Fruit fly (Drosophila melanogaster) whole organism, pupa: ENCODE data around the gene CG6614.

Source experiments
- CG10348 ChIP-seq: fragments of 200-800 bp; sonication (Bioruptor generic); IDR thresholded peaks from 2 replicates; pipeline ENCODE4 v1.3.6; 2022; ENCODE audit warnings: missing biosample characterization, missing genetic modification characterization
- CG13204 ChIP-seq: fragments of 200-800 bp; sonication (Bioruptor generic); optimal IDR thresholded peaks from 2 replicates; lab custom pipeline; 2018; ENCODE audit warnings: missing biosample characterization, mild to moderate bottlenecking, missing genetic modification characterization, moderate library complexity
- CG14655 ChIP-seq: fragments of 200-800 bp; sonication (Bioruptor generic); optimal IDR thresholded peaks from 3 replicates; lab custom pipeline; 2017; ENCODE audit warnings: mild to moderate bottlenecking, missing biosample characterization, missing genetic modification reagents, missing genetic modification characterization
- CG15710 ChIP-seq: fragments of 200-800 bp; sonication (Bioruptor generic); optimal IDR thresholded peaks from 2 replicates; lab custom pipeline; 2018; ENCODE audit warnings: missing biosample characterization, mild to moderate bottlenecking, missing genetic modification characterization, moderate library complexity
- CG17806 ChIP-seq: fragments of 200-800 bp; sonication (Bioruptor generic); optimal IDR thresholded peaks from 2 replicates; lab custom pipeline; 2018; ENCODE audit warnings: missing biosample characterization, mild to moderate bottlenecking, missing genetic modification characterization, moderate library complexity
- CG32121 ChIP-seq: fragments of 200-800 bp; sonication (Bioruptor generic); IDR thresholded peaks from 2 replicates; pipeline ENCODE4 v1.3.6; 2022; ENCODE audit warnings: missing biosample characterization, missing genetic modification characterization
- CG8301 ChIP-seq: fragments of 200-800 bp; sonication (Bioruptor generic); optimal IDR thresholded peaks from 2 replicates; lab custom pipeline; 2018; ENCODE audit warnings: missing biosample characterization, mild to moderate bottlenecking, missing genetic modification characterization
- CG9948 ChIP-seq: fragments of 200-800 bp; sonication (Bioruptor generic); optimal IDR thresholded peaks from 2 replicates; lab custom pipeline; 2018; ENCODE audit warnings: missing biosample characterization, mild to moderate bottlenecking, missing genetic modification characterization, moderate library complexity
- D1 ChIP-seq: fragments of 200-800 bp; sonication (Bioruptor generic); optimal IDR thresholded peaks from 2 replicates; lab custom pipeline; 2018; ENCODE audit warnings: missing biosample characterization, mild to moderate bottlenecking, missing genetic modification characterization, moderate library complexity
- Ets98B ChIP-seq: fragments of 200-800 bp; sonication (Bioruptor generic); IDR thresholded peaks from 2 replicates; pipeline ENCODE4 v1.3.6; 2022; ENCODE audit warnings: missing biosample characterization, missing genetic modification characterization
- Pif1B ChIP-seq: fragments of 200-800 bp; sonication (Bioruptor generic); optimal IDR thresholded peaks from 3 replicates; lab custom pipeline; 2016; ENCODE audit warnings: missing biosample characterization, missing genetic modification characterization
- Snoo ChIP-seq: fragments of 200-800 bp; sonication (Bioruptor generic); optimal IDR thresholded peaks from 3 replicates; lab custom pipeline; 2017; ENCODE audit warnings: missing biosample characterization, mild to moderate bottlenecking, missing genetic modification characterization, inconsistent platforms
- fd96Ca ChIP-seq: fragments of 200-800 bp; sonication (Bioruptor generic); IDR thresholded peaks from 3 replicates; pipeline ENCODE4 v1.3.6; 2022; ENCODE audit warnings: missing biosample characterization, missing genetic modification characterization
- gl ChIP-seq: fragments of 200-800 bp; sonication (Bioruptor generic); optimal IDR thresholded peaks from 2 replicates; lab custom pipeline; 2018; ENCODE audit warnings: missing biosample characterization, mild to moderate bottlenecking, missing genetic modification characterization
- rn ChIP-seq: fragments of 200-800 bp; sonication (Bioruptor generic); IDR thresholded peaks from 2 replicates; pipeline ENCODE4 v1.3.6; 2022; ENCODE audit warnings: missing biosample characterization, missing genetic modification characterization

Gene CG6614

dm6 chr2L:11624190-11624589 lies 24.4 kb downstream of the CG6614 start:
- no peak for TF ChIP-seq CG9948

- TF ChIP-seq fd96Ca = no peak
- TF ChIP-seq CG10348 = no peak
- no peak for TF ChIP-seq rn (GFP tag; lab: Robert Waterston, UW)
- TF ChIP-seq CG13204 (GFP tag; lab: Kevin White, UChicago) = no peak
- TF ChIP-seq CG17806 = no peak
- TF ChIP-seq Snoo (tag; lab: Kevin White, UChicago) = no peak
- TF ChIP-seq Ets98B (GFP tag; lab: Robert Waterston, UW) = no peak
- TF ChIP-seq CG32121 (GFP tag; lab: Robert Waterston, UW) = no peak
- no peak for TF ChIP-seq gl (tag; lab: Kevin White, UChicago)
- no peak for TF ChIP-seq CG15710 (tag; lab: Kevin White, UChicago)
- TF ChIP-seq CG8301 (tag; lab: Kevin White, UChicago) = no peak
- TF ChIP-seq CG14655 (GFP tag; lab: Kevin White, UChicago) = no peak
- TF ChIP-seq D1 (tag; lab: Kevin White, UChicago) = no peak
- no peak for TF ChIP-seq Pif1B
- TF ChIP-seq CG9948 = no peak
- TF ChIP-seq, all 21 proteins: peak for 0
Observed at dm6 chr2L:11611672-11612071, 37.0 kb downstream of the CG6614 start, which contains the start of gene spag4. TSS of gene spag4 (minus strand) at chr2L:11611772.
